Worm (Caenorhabditis elegans) whole organism, L3 larva: ENCODE data around the gene T04H1.13.

Experiments
- R02D3.7 ChIP-seq: fragments of 150-350 bp; optimal IDR thresholded peaks from 2 replicates; lab custom pipeline; 2014; ENCODE audit warnings: missing biosample characterization, missing genetic modification characterization
- ZK546.5 ChIP-seq: sonication (generic microtip); optimal IDR thresholded peaks from 2 replicates; lab custom pipeline; 2017; ENCODE audit warnings: missing biosample characterization, missing genetic modification characterization
- aly-2 ChIP-seq: fragments of 150-350 bp; optimal IDR thresholded peaks from 2 replicates; lab custom pipeline; 2014; ENCODE audit warnings: missing biosample characterization, missing genetic modification characterization
- ama-1 ChIP-seq: fragments of 150-350 bp; optimal IDR thresholded peaks from 2 replicates; lab custom pipeline; 2018
- ceh-16 ChIP-seq: sonication (generic microtip); optimal IDR thresholded peaks from 2 replicates; lab custom pipeline; 2017; ENCODE audit warnings: missing biosample characterization, missing genetic modification characterization
- ceh-28 ChIP-seq: fragments of 150-350 bp; optimal IDR thresholded peaks from 2 replicates; lab custom pipeline; 2014; ENCODE audit warnings: missing biosample characterization, missing genetic modification reagents, missing genetic modification characterization
- ceh-82 ChIP-seq: fragments of 150-350 bp; optimal IDR thresholded peaks from 2 replicates; lab custom pipeline; 2014; ENCODE audit warnings: missing biosample characterization, missing genetic modification characterization
- ceh-9 ChIP-seq: sonication (generic microtip); optimal IDR thresholded peaks from 2 replicates; lab custom pipeline; 2018; ENCODE audit warnings: missing biosample characterization, missing genetic modification characterization
- daf-12 ChIP-seq: fragments of 150-350 bp; optimal IDR thresholded peaks from 2 replicates; lab custom pipeline; 2014; ENCODE audit warnings: missing biosample characterization, missing genetic modification reagents, missing genetic modification characterization
- egl-27 ChIP-seq: sonication (generic microtip); optimal IDR thresholded peaks from 4 replicates; lab custom pipeline; 2017; ENCODE audit warnings: missing biosample characterization, missing genetic modification reagents, missing genetic modification characterization
- egl-5 ChIP-seq: fragments of 150-350 bp; optimal IDR thresholded peaks from 2 replicates; lab custom pipeline; 2017; ENCODE audit warnings: missing biosample characterization, missing genetic modification reagents, missing genetic modification characterization, inconsistent platforms
- elt-1 ChIP-seq: fragments of 150-350 bp; optimal IDR thresholded peaks from 2 replicates; lab custom pipeline; 2014; ENCODE audit warnings: missing biosample characterization, missing genetic modification characterization
- elt-2 ChIP-seq: sonication (generic microtip); optimal IDR thresholded peaks from 2 replicates; lab custom pipeline; 2016; ENCODE audit warnings: missing genetic modification reagents, mild to moderate bottlenecking, missing genetic modification characterization, missing compliant biosample characterization
- elt-3 ChIP-seq, 3 experiments: fragments of 150-350 bp in 1 of 3; sonication (generic microtip) in 2 of 3; optimal IDR thresholded peaks; 2 replicates in 2 of 3; 4 replicates in 1 of 3; lab custom pipeline; 2014 to 2017; ENCODE audit warnings: missing biosample characterization in 3 of 3, missing genetic modification characterization in 3 of 3
- eor-1 ChIP-seq, 2 experiments: fragments of 150-350 bp; optimal IDR thresholded peaks; 2 replicates each; lab custom pipeline; 2014 to 2018; ENCODE audit warnings: missing biosample characterization in 2 of 2, missing genetic modification characterization in 2 of 2
- fkh-10 ChIP-seq: sonication (generic microtip); optimal IDR thresholded peaks from 2 replicates; lab custom pipeline; 2017; ENCODE audit warnings: missing biosample characterization, missing genetic modification reagents, missing genetic modification characterization
- fkh-2 ChIP-seq: fragments of 150-350 bp; optimal IDR thresholded peaks from 2 replicates; lab custom pipeline; 2014; ENCODE audit warnings: missing biosample characterization, missing genetic modification reagents, missing genetic modification characterization
- fos-1 ChIP-seq: fragments of 150-350 bp; optimal IDR thresholded peaks from 2 replicates; lab custom pipeline; 2014; ENCODE audit warnings: missing biosample characterization, missing genetic modification characterization
- hmg-11 ChIP-seq: sonication (generic microtip); optimal IDR thresholded peaks from 2 replicates; lab custom pipeline; 2016; ENCODE audit warnings: missing genetic modification characterization, missing compliant biosample characterization
- jun-1 ChIP-seq: fragments of 150-350 bp; optimal IDR thresholded peaks from 2 replicates; lab custom pipeline; 2014; ENCODE audit warnings: missing biosample characterization, missing genetic modification reagents, missing genetic modification characterization
- lin-15B ChIP-seq: fragments of 150-350 bp; optimal IDR thresholded peaks from 2 replicates; lab custom pipeline; 2014; ENCODE audit warnings: missing biosample characterization, missing genetic modification characterization
- lin-39 ChIP-seq: fragments of 150-350 bp; optimal IDR thresholded peaks from 2 replicates; lab custom pipeline; 2018; ENCODE audit warnings: missing biosample characterization, missing genetic modification reagents, missing genetic modification characterization
- lsy-12 ChIP-seq: sonication (generic microtip); optimal IDR thresholded peaks from 2 replicates; lab custom pipeline; 2016; ENCODE audit warnings: mild to moderate bottlenecking, missing genetic modification characterization, missing compliant biosample characterization
- mdl-1 ChIP-seq: fragments of 150-350 bp; optimal IDR thresholded peaks from 2 replicates; lab custom pipeline; 2014; ENCODE audit warnings: missing biosample characterization, missing genetic modification characterization
- mml-1 ChIP-seq: fragments of 150-350 bp; sonication (generic microtip); optimal IDR thresholded peaks from 3 replicates; lab custom pipeline; 2014; ENCODE audit warnings: missing biosample characterization, missing genetic modification characterization
- nfya-1 ChIP-seq: sonication (generic microtip); optimal IDR thresholded peaks from 2 replicates; lab custom pipeline; 2017; ENCODE audit warnings: missing genetic modification characterization, mild to moderate bottlenecking, missing compliant biosample characterization, antibody characterized with exemption, moderate library complexity; ENCODE audit not compliant: insufficient read depth
- nhr-11 ChIP-seq: fragments of 150-350 bp; optimal IDR thresholded peaks from 2 replicates; lab custom pipeline; 2014; ENCODE audit warnings: missing biosample characterization, missing genetic modification characterization
- nhr-12 ChIP-seq: fragments of 150-350 bp; optimal IDR thresholded peaks from 2 replicates; lab custom pipeline; 2014; ENCODE audit warnings: missing biosample characterization, missing genetic modification characterization
- nhr-23 ChIP-seq: fragments of 150-350 bp; optimal IDR thresholded peaks from 2 replicates; lab custom pipeline; 2014; ENCODE audit warnings: missing biosample characterization, missing genetic modification reagents, missing genetic modification characterization
- nhr-237 ChIP-seq: fragments of 150-350 bp; optimal IDR thresholded peaks from 2 replicates; lab custom pipeline; 2014; ENCODE audit warnings: missing biosample characterization, missing genetic modification characterization
- nhr-25 ChIP-seq: sonication (generic microtip); optimal IDR thresholded peaks from 2 replicates; lab custom pipeline; 2017; ENCODE audit warnings: missing biosample characterization, missing genetic modification characterization
- nhr-28 ChIP-seq: fragments of 150-350 bp; optimal IDR thresholded peaks from 2 replicates; lab custom pipeline; 2014; ENCODE audit warnings: missing biosample characterization, missing genetic modification characterization
- nhr-43 ChIP-seq: sonication (generic microtip); optimal IDR thresholded peaks from 2 replicates; lab custom pipeline; 2016; ENCODE audit warnings: mild to moderate bottlenecking, missing genetic modification characterization, missing compliant biosample characterization; ENCODE audit not compliant: poor library complexity, severe bottlenecking
- nhr-67 ChIP-seq: fragments of 150-350 bp; optimal IDR thresholded peaks from 2 replicates; lab custom pipeline; 2014; ENCODE audit warnings: missing biosample characterization, missing genetic modification characterization
- nhr-76 ChIP-seq: fragments of 150-350 bp; sonication (generic microtip); optimal IDR thresholded peaks from 5 replicates; lab custom pipeline; 2014; ENCODE audit warnings: missing biosample characterization, missing genetic modification characterization
- nhr-77 ChIP-seq: fragments of 150-350 bp; optimal IDR thresholded peaks from 2 replicates; lab custom pipeline; 2014; ENCODE audit warnings: missing biosample characterization, missing genetic modification characterization
- pha-4 ChIP-seq: fragments of 150-350 bp; optimal IDR thresholded peaks from 2 replicates; lab custom pipeline; 2014; ENCODE audit warnings: missing biosample characterization, missing genetic modification reagents, missing genetic modification characterization
- pqm-1 ChIP-seq: fragments of 150-350 bp; optimal IDR thresholded peaks from 2 replicates; lab custom pipeline; 2017; ENCODE audit warnings: missing biosample characterization, missing genetic modification characterization, inconsistent platforms
- sea-2 ChIP-seq: fragments of 150-350 bp; sonication (generic microtip); optimal IDR thresholded peaks from 4 replicates; lab custom pipeline; 2014; ENCODE audit warnings: missing biosample characterization, missing genetic modification reagents, missing genetic modification characterization
- skn-1 ChIP-seq: fragments of 150-350 bp; optimal IDR thresholded peaks from 2 replicates; lab custom pipeline; 2014; ENCODE audit warnings: missing biosample characterization, missing genetic modification characterization
- snpc-4 ChIP-seq: fragments of 150-350 bp; optimal IDR thresholded peaks from 2 replicates; lab custom pipeline; 2014; ENCODE audit warnings: missing biosample characterization, missing genetic modification characterization
- tbx-2 ChIP-seq: sonication (generic microtip); optimal IDR thresholded peaks from 2 replicates; lab custom pipeline; 2016; ENCODE audit warnings: mild to moderate bottlenecking, missing genetic modification characterization, missing compliant biosample characterization
- unc-39 ChIP-seq: sonication (generic microtip); optimal IDR thresholded peaks from 4 replicates; lab custom pipeline; 2017; ENCODE audit warnings: missing biosample characterization, missing genetic modification characterization
- unc-62 ChIP-seq: fragments of 150-350 bp; sonication (generic microtip); optimal IDR thresholded peaks from 4 replicates; lab custom pipeline; 2014; ENCODE audit warnings: missing biosample characterization, missing genetic modification reagents, missing genetic modification characterization
- zag-1 ChIP-seq: fragments of 150-350 bp; optimal IDR thresholded peaks from 2 replicates; lab custom pipeline; 2014; ENCODE audit warnings: missing biosample characterization, missing genetic modification characterization
- ztf-11 ChIP-seq: fragments of 150-350 bp; optimal IDR thresholded peaks from 2 replicates; lab custom pipeline; 2014; ENCODE audit warnings: missing biosample characterization, missing genetic modification characterization
- ztf-4 ChIP-seq: fragments of 150-350 bp; optimal IDR thresholded peaks from 2 replicates; lab custom pipeline; 2014; ENCODE audit warnings: missing biosample characterization, missing genetic modification characterization

T04H1.13 gene

ce11 chrV:12244980-12245742 is at the start of gene T04H1.13, which contains the start of the genes slfl-5 and rad-50:
TSS of gene T04H1.13 (minus strand) at chrV:12245030.
TSS of gene slfl-5 (minus strand) at chrV:12245044.
TSS of gene rad-50 (plus strand) at chrV:12245646.
- TF ChIP-seq nhr-28 (tag; lab: Kevin White, UChicago) (no peak), nhr-12 (tag; lab: Kevin White, UChicago) (no peak), nhr-23 (tag; lab: Kevin White, UChicago) (peak; percentile 20), pha-4 (tag; lab: Kevin White, UChicago) (peak; percentile 96), elt-3 (tag; optimal IDR thresholded peaks at IDR 0.05; lab: Kevin White, UChicago) (no peak), snpc-4 (tag; lab: Kevin White, UChicago) (peak; percentile 9)

DNA sequence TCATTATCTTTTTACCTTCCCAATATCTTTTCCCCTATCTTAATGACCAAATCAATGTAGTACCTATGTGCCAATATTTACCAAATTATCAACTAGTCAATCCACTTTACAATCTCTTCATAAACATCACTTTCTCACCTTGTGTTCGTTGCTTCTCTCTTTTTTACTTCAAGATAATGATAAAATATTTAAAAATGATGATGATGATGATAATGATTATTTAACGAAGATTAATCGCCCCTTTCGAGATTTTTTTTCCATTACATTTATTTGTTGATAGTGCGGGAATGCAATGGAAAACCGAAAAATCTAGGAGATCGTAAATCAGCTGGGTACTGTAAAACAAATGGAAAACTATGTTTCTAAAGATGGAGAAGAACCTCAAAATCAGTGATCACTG is 49.3 kb upstream of the T04H1.13 start:
- TF ChIP-seq fkh-10 (no peak), ztf-11 (tag; lab: Kevin White, UChicago) (no peak), nhr-25 (peak; percentile 4), elt-3 (tag; optimal IDR thresholded peaks at IDR 0.05; lab: Kevin White, UChicago) (peak in 2 of 3 experiments; percentile 23 to 49)

DNA sequence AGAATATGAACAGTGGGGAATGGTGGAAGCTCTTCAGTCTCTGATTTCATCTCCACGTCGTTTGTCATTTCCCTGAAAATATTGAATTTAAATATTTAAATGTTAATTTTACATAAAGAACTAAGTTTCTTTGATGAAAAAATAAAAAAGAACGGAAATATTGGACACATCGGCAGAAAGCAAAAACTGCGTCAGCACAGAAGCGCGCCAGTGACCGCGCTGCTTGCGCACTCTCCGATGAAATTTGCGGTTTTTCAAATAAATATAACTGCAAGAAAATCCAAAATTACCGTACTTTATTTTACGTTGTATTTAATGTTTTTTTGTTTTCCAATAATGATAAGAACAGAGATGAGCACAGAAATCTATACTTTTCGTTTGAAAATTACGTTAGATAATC is 46.8 kb upstream of the T04H1.13 start, which contains the start of the genes srpa-68 and srh-16:
Gene srpa-68 (minus strand): TSS at position 72 of the 400 bp plus-strand sequence.
Gene srh-16 (plus strand): TSS at position 275 of the 400 bp plus-strand sequence.
- TF ChIP-seq pqm-1 (peak; percentile 37), nhr-28 (tag; lab: Kevin White, UChicago) (no peak), nhr-76 (no peak), ceh-16 (no peak), nhr-11 (tag; lab: Kevin White, UChicago) (peak; percentile 56), elt-2 (tag; lab: Kevin White, UChicago) (peak; percentile 61), lin-39 (tag; lab: Kevin White, UChicago) (peak; percentile 70), nfya-1 (peak; percentile 89), aly-2 (tag; lab: Kevin White, UChicago) (peak; percentile 4), nhr-43 (tag; lab: Kevin White, UChicago) (peak; percentile 80), snpc-4 (tag; lab: Kevin White, UChicago) (peak; percentile 87), ceh-82 (tag; lab: Kevin White, UChicago) (peak; percentile 49), nhr-12 (tag; lab: Kevin White, UChicago) (no peak), unc-62 (no peak), nhr-23 (tag; lab: Kevin White, UChicago) (peak; percentile 87), hmg-11 (tag; lab: Kevin White, UChicago) (peak; percentile 93), nhr-77 (peak; percentile 52), elt-3 (tag; optimal IDR thresholded peaks at IDR 0.05; lab: Kevin White, UChicago) (no peak), ceh-28 (tag; lab: Kevin White, UChicago) (peak; percentile 63), ztf-11 (tag; lab: Kevin White, UChicago) (no peak), nhr-237 (tag; lab: Kevin White, UChicago) (no peak), eor-1 (tag; optimal IDR thresholded peaks at IDR 0.05; lab: Kevin White, UChicago) (no peak), skn-1 (peak; percentile 65), mdl-1 (tag; lab: Kevin White, UChicago) (peak; percentile 5), fkh-10 (peak; percentile 21), elt-1 (tag; lab: Kevin White, UChicago) (peak; percentile 41), ama-1 (peak; percentile 35), jun-1 (peak; percentile 74), ZK546.5 (peak; percentile 1), unc-39 (tag; lab: Kevin White, UChicago) (no peak), egl-27 (no peak), daf-12 (tag; lab: Kevin White, UChicago) (no peak), sea-2 (GFP tag; lab: Kevin White, UChicago) (no peak), zag-1 (peak; percentile 11), tbx-2 (tag; lab: Kevin White, UChicago) (peak; percentile 87), egl-5 (peak; percentile 58), fos-1 (tag; lab: Kevin White, UChicago) (no peak), ztf-4 (tag; lab: Kevin White, UChicago) (peak; percentile 6), lin-15B (tag; lab: Kevin White, UChicago) (peak; percentile 85), R02D3.7 (tag; lab: Kevin White, UChicago) (peak; percentile 86), nhr-25 (peak; percentile 70), ceh-9 (tag; lab: Kevin White, UChicago) (no peak), pha-4 (tag; lab: Kevin White, UChicago) (peak; percentile 92), lsy-12 (tag; lab: Kevin White, UChicago) (peak; percentile 79), nhr-67 (no peak), fkh-2 (tag; lab: Kevin White, UChicago) (no peak), mml-1 (no peak)
